Fruit fly (Drosophila melanogaster): ENCODE results near the gene CG5567.

Gene CG5567

dm6 chr3L:17846982-17847355, 3.6 kb upstream of the CG5567 start (continued):
- TF ChIP-seq CG1233 (GFP tag; optimal IDR thresholded peaks at IDR 0.05) (no peak), sima (GFP tag; optimal IDR thresholded peaks at IDR 0.05) (no peak), otp (GFP tag; IDR thresholded peaks at IDR 0.05) (no peak), MTF-1 (GFP tag; optimal IDR thresholded peaks at IDR 0.05; ENCODE audit: borderline replicate concordance) (no peak), CG10147 (GFP tag; optimal IDR thresholded peaks at IDR 0.05) (no peak), CG11696 (GFP tag; IDR thresholded peaks at IDR 0.05) (no peak), CG12104 (GFP tag; optimal IDR thresholded peaks at IDR 0.05) (no peak), Med (GFP tag) (no peak), CG17802 (tag; optimal IDR thresholded peaks at IDR 0.05) (no peak), Lpt (GFP tag; optimal IDR thresholded peaks at IDR 0.05) (no peak), CG10431 (GFP tag; optimal IDR thresholded peaks at IDR 0.05) (no peak), pho (GFP tag; optimal IDR thresholded peaks at IDR 0.05) (no peak), Abd-B (GFP tag; optimal IDR thresholded peaks at IDR 0.05) (no peak), CG16813 (GFP tag; IDR thresholded peaks at IDR 0.05; ENCODE audit: partially characterized antibody) (peak; percentile 67), CG16863 (GFP tag; optimal IDR thresholded peaks at IDR 0.05) (no peak), ab (GFP tag; optimal IDR thresholded peaks at IDR 0.05) (no peak), CG18476 (GFP tag; optimal IDR thresholded peaks at IDR 0.05) (no peak), CG12071 (GFP tag; optimal IDR thresholded peaks at IDR 0.05) (no peak), CG31388 (GFP tag; optimal IDR thresholded peaks at IDR 0.05) (no peak), sisA (GFP tag; IDR thresholded peaks at IDR 0.05) (peak; percentile 11; the same call in 1 of the 2 replicates), CG11456 (GFP tag; IDR thresholded peaks at IDR 0.05) (no peak), fd102C (GFP tag; optimal IDR thresholded peaks at IDR 0.05) (no peak), Taf1 (GFP tag; IDR thresholded peaks at IDR 0.05) (no peak), vvl (GFP tag; IDR thresholded peaks at IDR 0.05) (no peak; the same call in 1 of the 2 replicates), tap (tag; optimal IDR thresholded peaks at IDR 0.05) (no peak), gro (GFP tag; optimal IDR thresholded peaks at IDR 0.05) (no peak), CG11085 (GFP tag; IDR thresholded peaks at IDR 0.05) (peak; percentile 24; the same call in 1 of the 2 replicates), Mes4 (GFP tag; optimal IDR thresholded peaks at IDR 0.05) (no peak), CG10565 (GFP tag; optimal IDR thresholded peaks at IDR 0.05) (no peak), ase (GFP tag; IDR thresholded peaks at IDR 0.05) (no peak), CG9727 (GFP tag; optimal IDR thresholded peaks at IDR 0.05) (no peak), amos (GFP tag; IDR thresholded peaks at IDR 0.05; ENCODE audit: partially characterized antibody) (peak; percentile 83), Xrp1 (GFP tag; IDR thresholded peaks at IDR 0.05) (no peak), luna (GFP tag; optimal IDR thresholded peaks at IDR 0.05) (no peak), scrt (GFP tag; optimal IDR thresholded peaks at IDR 0.05) (no peak), E2f2 (GFP tag; IDR thresholded peaks at IDR 0.05) (peak; percentile 48), CG4707 (GFP tag; optimal IDR thresholded peaks at IDR 0.05) (no peak), CG12299 (tag; optimal IDR thresholded peaks at IDR 0.05) (no peak), Spps (tag; optimal IDR thresholded peaks at IDR 0.05) (no peak), dm (GFP tag; optimal IDR thresholded peaks at IDR 0.05) (no peak), ash1 (GFP tag; optimal IDR thresholded peaks at IDR 0.05) (no peak), gt (GFP tag; IDR thresholded peaks at IDR 0.05) (no peak), CG12769 (tag; optimal IDR thresholded peaks at IDR 0.05) (no peak), Lhr (GFP tag; optimal IDR thresholded peaks at IDR 0.05) (no peak), Ada2b (GFP tag; IDR thresholded peaks at IDR 0.05) (no peak), CG10543 (GFP tag; optimal IDR thresholded peaks at IDR 0.05) (no peak), psq (GFP tag; optimal IDR thresholded peaks at IDR 0.05) (no peak), Aef1 (GFP tag; IDR thresholded peaks at IDR 0.05) (no peak), CG10209 (GFP tag; optimal IDR thresholded peaks at IDR 0.05) (no peak), h (optimal IDR thresholded peaks at IDR 0.05) (no peak), danr (GFP tag; IDR thresholded peaks at IDR 0.05) (no peak), grn (GFP tag; optimal IDR thresholded peaks at IDR 0.05) (no peak), HLHmδ (GFP tag; optimal IDR thresholded peaks at IDR 0.05) (no peak)
